Fruit fly (Drosophila melanogaster): Measurements from ENCODE around the gene CG44194.

CG44194 gene

DNA sequence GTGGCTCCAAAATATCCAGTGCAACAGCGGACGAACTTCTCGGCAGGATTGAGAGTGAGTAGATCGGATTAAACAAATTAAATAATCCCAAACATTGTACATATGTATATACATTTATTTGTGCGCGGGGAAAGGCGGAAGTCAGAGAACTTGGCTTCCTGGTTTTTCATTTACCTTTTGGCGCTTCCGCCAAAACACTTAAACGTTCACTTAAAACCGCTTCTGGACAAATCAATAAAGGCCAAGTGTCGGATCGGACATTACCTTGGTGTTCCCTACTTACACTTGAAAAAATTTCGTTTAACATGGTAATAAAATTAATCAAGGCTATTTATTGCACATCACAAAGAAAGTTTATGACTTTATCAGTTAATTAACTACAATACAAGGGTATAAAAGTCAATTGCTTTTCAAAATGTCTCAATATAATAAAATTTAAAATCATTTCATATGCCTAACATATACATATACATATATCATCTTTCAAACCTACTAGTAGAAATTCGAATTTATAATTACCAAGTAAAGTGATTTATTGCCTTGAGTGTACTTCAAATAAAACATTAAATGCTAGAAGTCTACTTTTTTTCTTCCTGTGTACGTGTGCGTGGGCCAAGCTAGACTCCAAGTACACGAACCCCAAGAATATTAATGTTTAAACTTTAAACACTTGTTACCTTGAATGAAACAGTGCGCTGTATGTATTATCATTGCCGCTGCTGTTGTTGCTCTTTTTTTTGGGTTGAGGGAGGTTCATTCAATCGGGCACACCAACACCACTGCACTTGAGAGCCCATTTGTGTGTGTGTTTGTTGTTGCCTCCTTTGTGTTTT lies 16.0 kb downstream of the CG44194 start (continued):
- TF ChIP-seq CG31224 (GFP tag; IDR thresholded peaks at IDR 0.05) (no peak), lov (optimal IDR thresholded peaks at IDR 0.05) (no peak), lov (GFP tag; IDR thresholded peaks at IDR 0.05) (0 out of 3 replicates have a peak, but pooled peaks have one; percentile 7), CG30431 (GFP tag; optimal IDR thresholded peaks at IDR 0.05) (no peak), ab (GFP tag; optimal IDR thresholded peaks at IDR 0.05) (no peak), ash1 (GFP tag; optimal IDR thresholded peaks at IDR 0.05) (no peak), CG14667 (GFP tag; IDR thresholded peaks at IDR 0.05) (peak; percentile 52; the same call in 1 of the 2 replicates), bab2 (GFP tag; optimal IDR thresholded peaks at IDR 0.05) (peak; percentile 45), CG34422 (GFP tag; IDR thresholded peaks at IDR 0.05) (0 out of 3 replicates have a peak, but pooled peaks have one; percentile 6), exex (tag; optimal IDR thresholded peaks at IDR 0.05) (peak; percentile 1), crc (GFP tag; optimal IDR thresholded peaks at IDR 0.05) (no peak), row (GFP tag; IDR thresholded peaks at IDR 0.05) (peak; percentile 60; the same call in 2 of the 3 replicates), vvl (GFP tag; IDR thresholded peaks at IDR 0.05) (peak; percentile 48; the same call in 1 of the 2 replicates), CG10147 (GFP tag; optimal IDR thresholded peaks at IDR 0.05) (no peak), vnd (GFP tag; IDR thresholded peaks at IDR 0.05; ENCODE audit: partially characterized antibody) (no peak), Eip74EF (GFP tag; optimal IDR thresholded peaks at IDR 0.05) (peak in 1 of 2 experiments; percentile 71), twi (tag; optimal IDR thresholded peaks at IDR 0.05) (no peak), CG15514 (GFP tag; optimal IDR thresholded peaks at IDR 0.05) (peak; percentile 40), CG3407 (GFP tag; optimal IDR thresholded peaks at IDR 0.05) (no peak), HLH3B (GFP tag; IDR thresholded peaks at IDR 0.05) (peak; percentile 51), dm (GFP tag; optimal IDR thresholded peaks at IDR 0.05) (no peak), disco-r (GFP tag; optimal IDR thresholded peaks at IDR 0.05) (peak; percentile 10), CG8765 (GFP tag; IDR thresholded peaks at IDR 0.05) (no peak), CG10431 (GFP tag; optimal IDR thresholded peaks at IDR 0.05) (no peak), tll (GFP tag; optimal IDR thresholded peaks at IDR 0.05) (no peak), CG6854 (GFP tag; optimal IDR thresholded peaks at IDR 0.05) (peak; percentile 48), CG4707 (GFP tag; optimal IDR thresholded peaks at IDR 0.05) (no peak), CG3281 (GFP tag; optimal IDR thresholded peaks at IDR 0.05) (peak; percentile 78), lbe (GFP tag; optimal IDR thresholded peaks at IDR 0.05) (no peak), ato (GFP tag; IDR thresholded peaks at IDR 0.05; ENCODE audit: partially characterized antibody) (no peak), phol (tag; optimal IDR thresholded peaks at IDR 0.05) (peak; percentile 78), mld (GFP tag; IDR thresholded peaks at IDR 0.05; ENCODE audit: partially characterized antibody) (no peak), jigr1 (GFP tag; IDR thresholded peaks at IDR 0.05) (no peak), CG4820 (GFP tag; optimal IDR thresholded peaks at IDR 0.05) (peak; percentile 71), CG7963 (GFP tag; IDR thresholded peaks at IDR 0.05; ENCODE audit: partially characterized antibody) (no peak), Myb (GFP tag; optimal IDR thresholded peaks at IDR 0.05) (no peak), ATbp (GFP tag; optimal IDR thresholded peaks at IDR 0.05) (peak; percentile 54), org-1 (GFP tag; optimal IDR thresholded peaks at IDR 0.05) (peak; percentile 37), hb (GFP tag; IDR thresholded peaks at IDR 0.05; ENCODE audit: partially characterized antibody) (no peak), Lpt (GFP tag; optimal IDR thresholded peaks at IDR 0.05) (no peak), Ptx1 (GFP tag; IDR thresholded peaks at IDR 0.05) (peak; percentile 76), CG2199 (GFP tag; IDR thresholded peaks at IDR 0.05) (peak; percentile 25; the same call in 1 of the 3 replicates), CG17802 (tag; optimal IDR thresholded peaks at IDR 0.05) (no peak), E2f1 (GFP tag; IDR thresholded peaks at IDR 0.05) (peak; percentile 45), bbx (GFP tag; IDR thresholded peaks at IDR 0.05; ENCODE audit: partially characterized antibody) (no peak), bsh (GFP tag; optimal IDR thresholded peaks at IDR 0.05) (peak; percentile 34 to 60), tin (GFP tag; optimal IDR thresholded peaks at IDR 0.05) (peak; percentile 36), Aef1 (GFP tag; IDR thresholded peaks at IDR 0.05) (peak; percentile 55; the same call in 2 of the 3 replicates)

All from whole organism, embryonic.